Fruit fly (Drosophila melanogaster): Measurements from ENCODE around the gene Polr3F.

Gene Polr3F

dm6 chr3R:22339510-22339909, 27.7 kb downstream of the Polr3F start:
- TF ChIP-seq dl (GFP tag; optimal IDR thresholded peaks at IDR 0.05; ENCODE audit: insufficient read depth in 1 of 2, partially characterized antibody in 2 of 2) (no peak), rgr (GFP tag; optimal IDR thresholded peaks at IDR 0.05) (peak; percentile 47), fru (GFP tag; optimal IDR thresholded peaks at IDR 0.05) (peak; percentile 57), pan (optimal IDR thresholded peaks at IDR 0.05) (no peak), Sp1 (GFP tag; optimal IDR thresholded peaks at IDR 0.05) (peak; percentile 62), ey (GFP tag; optimal IDR thresholded peaks at IDR 0.05) (peak; percentile 65), HLH106 (tag; optimal IDR thresholded peaks at IDR 0.05) (peak; percentile 64), foxo (GFP tag; optimal IDR thresholded peaks at IDR 0.05) (peak in 1 of 2 experiments; percentile 64), usp (GFP tag; optimal IDR thresholded peaks at IDR 0.05) (no peak), br (GFP tag; optimal IDR thresholded peaks at IDR 0.05) (peak; percentile 64), h (GFP tag; optimal IDR thresholded peaks at IDR 0.05) (peak; percentile 71), psq (GFP tag; optimal IDR thresholded peaks at IDR 0.05) (peak; percentile 27), tai (GFP tag; optimal IDR thresholded peaks at IDR 0.05) (peak; percentile 33), dmrt93B (GFP tag; optimal IDR thresholded peaks at IDR 0.05) (no peak), woc (GFP tag; optimal IDR thresholded peaks at IDR 0.05) (peak; percentile 16), CG9705 (GFP tag; optimal IDR thresholded peaks at IDR 0.05) (peak; percentile 17), OdsH (GFP tag; optimal IDR thresholded peaks at IDR 0.05) (peak; percentile 46), Hnf4 (GFP tag; optimal IDR thresholded peaks at IDR 0.05) (peak; percentile 55), jim (GFP tag; optimal IDR thresholded peaks at IDR 0.05) (no peak), Myc (optimal IDR thresholded peaks at IDR 0.05) (no peak)

dm6 chr3R:22334050-22334449, 33.1 kb downstream of the Polr3F start, which contains the start of gene CG5391:
TSS of gene CG5391 (minus strand) at chr3R:22334150.
- TF ChIP-seq dmrt93B (GFP tag; optimal IDR thresholded peaks at IDR 0.05) (no peak), rgr (GFP tag; optimal IDR thresholded peaks at IDR 0.05) (no peak), Hnf4 (GFP tag; optimal IDR thresholded peaks at IDR 0.05) (no peak), CG9705 (GFP tag; optimal IDR thresholded peaks at IDR 0.05) (no peak), fru (GFP tag; optimal IDR thresholded peaks at IDR 0.05) (no peak), HLH106 (tag; optimal IDR thresholded peaks at IDR 0.05) (no peak), br (GFP tag; optimal IDR thresholded peaks at IDR 0.05) (no peak), ey (GFP tag; optimal IDR thresholded peaks at IDR 0.05) (no peak), Hr83 (GFP tag; optimal IDR thresholded peaks at IDR 0.05; ENCODE audit: poor library complexity, severe bottlenecking) (no peak), tai (GFP tag; optimal IDR thresholded peaks at IDR 0.05) (no peak), jim (GFP tag; optimal IDR thresholded peaks at IDR 0.05) (no peak), Rel (GFP tag; optimal IDR thresholded peaks at IDR 0.05) (no peak), Rel (tag; optimal IDR thresholded peaks at IDR 0.05) (no peak), Myc (optimal IDR thresholded peaks at IDR 0.05) (no peak), Abd-B (GFP tag; optimal IDR thresholded peaks at IDR 0.05) (no peak)

- TF ChIP-seq CrebA (GFP tag; optimal IDR thresholded peaks at IDR 0.05; ENCODE audit: borderline replicate concordance): no peak
- no peak for TF ChIP-seq psq (GFP tag; optimal IDR thresholded peaks at IDR 0.05)
- no peak for TF ChIP-seq dl (GFP tag; optimal IDR thresholded peaks at IDR 0.05; ENCODE audit: insufficient read depth in 1 of 2, partially characterized antibody in 2 of 2)
- TF ChIP-seq woc (GFP tag; optimal IDR thresholded peaks at IDR 0.05): no peak
- no peak for TF ChIP-seq brk (GFP tag; optimal IDR thresholded peaks at IDR 0.05)
- TF ChIP-seq jim (GFP tag; optimal IDR thresholded peaks at IDR 0.05): no peak
- TF ChIP-seq CG9705 (GFP tag; optimal IDR thresholded peaks at IDR 0.05): no peak
- no peak for TF ChIP-seq br (GFP tag; optimal IDR thresholded peaks at IDR 0.05)
- no peak for TF ChIP-seq Myc (optimal IDR thresholded peaks at IDR 0.05)
- no peak for TF ChIP-seq Hr83 (GFP tag; optimal IDR thresholded peaks at IDR 0.05; ENCODE audit: poor library complexity, severe bottlenecking)
- TF ChIP-seq pan (optimal IDR thresholded peaks at IDR 0.05): no peak
- TF ChIP-seq foxo (GFP tag; optimal IDR thresholded peaks at IDR 0.05): no peak
- no peak for TF ChIP-seq CG32264 (GFP tag; optimal IDR thresholded peaks at IDR 0.05)
- TF ChIP-seq Vsx2 (GFP tag; optimal IDR thresholded peaks at IDR 0.05; ENCODE audit: partially characterized antibody): no peak
Measured at dm6 chr3R:22331691-22332090, 35.5 kb downstream of the Polr3F start, which contains the start of gene CG13862. TSS of gene CG13862 (plus strand) at chr3R:22331991.

dm6 chr3R:22330512-22331119, 36.6 kb downstream of the Polr3F start, which contains the start of gene CG33721:
TSS of gene CG33721 (plus strand) at chr3R:22331069.
- no peak for TF ChIP-seq Dfd (GFP tag; optimal IDR thresholded peaks at IDR 0.05)
- TF ChIP-seq foxo (GFP tag; optimal IDR thresholded peaks at IDR 0.05): no peak
- TF ChIP-seq Dif (GFP tag; optimal IDR thresholded peaks at IDR 0.05; ENCODE audit: partially characterized antibody): no peak
- TF ChIP-seq Abd-B (GFP tag; optimal IDR thresholded peaks at IDR 0.05): no peak
- TF ChIP-seq HLH106 (tag; optimal IDR thresholded peaks at IDR 0.05): no peak
- no peak for TF ChIP-seq Vsx2 (GFP tag; optimal IDR thresholded peaks at IDR 0.05; ENCODE audit: partially characterized antibody)
- no peak for TF ChIP-seq sage (GFP tag; optimal IDR thresholded peaks at IDR 0.05)
- no peak for TF ChIP-seq lola (GFP tag; optimal IDR thresholded peaks at IDR 0.05)
- TF ChIP-seq N (GFP tag; optimal IDR thresholded peaks at IDR 0.05): no peak
- TF ChIP-seq Mio (GFP tag; optimal IDR thresholded peaks at IDR 0.05): no peak
- TF ChIP-seq usp (GFP tag; optimal IDR thresholded peaks at IDR 0.05): no peak
- no peak for TF ChIP-seq OdsH (GFP tag; optimal IDR thresholded peaks at IDR 0.05)

Data from whole organism, wandering third instar larva.